Fruit fly (Drosophila melanogaster): ENCODE measurements around the gene CG9522.

dm6 chrX:14839739-14840347 is 8.8 kb downstream of the CG9522 start:
- no peak for TF ChIP-seq CG14655 (GFP tag; optimal IDR thresholded peaks at IDR 0.05)
- TF ChIP-seq CG12605 (GFP tag; IDR thresholded peaks at IDR 0.05): peak; percentile 64
- peak; percentile 57 for TF ChIP-seq CG32121 (GFP tag; IDR thresholded peaks at IDR 0.05)
- TF ChIP-seq CG34367 (tag; optimal IDR thresholded peaks at IDR 0.05): peak; percentile 4
